Worm (Caenorhabditis elegans) whole organism, L4 larva: Measurements from ENCODE around the gene F56C3.7.
"Not testable (repeated sequence)": the region's sequence is repeated elsewhere in the genome, so short reads cannot be mapped to it uniquely, and the experiment has no call there.

Experiments used
- F26F4.8 ChIP-seq: fragments of 200-800 bp; sonication (Bioruptor generic); conservative IDR thresholded peaks from 2 replicates; pipeline ENCODE4 v1.3.6; 2022; ENCODE audit warnings: missing genetic modification characterization, missing compliant biosample characterization
- F44E2.7 ChIP-seq: fragments of 200-800 bp; sonication (Bioruptor generic); IDR thresholded peaks from 2 replicates; pipeline ENCODE4 v2.1.2; 2022; ENCODE audit warnings: missing genetic modification characterization, missing compliant biosample characterization
- F49E8.2 ChIP-seq: sonication (generic microtip); optimal IDR thresholded peaks from 2 replicates; lab custom pipeline; 2016; ENCODE audit warnings: missing compliant biosample characterization, mild to moderate bottlenecking, missing genetic modification characterization, borderline replicate concordance
- T26A8.4 ChIP-seq: fragments of 200-800 bp; sonication (Bioruptor generic); IDR thresholded peaks from 2 replicates; pipeline ENCODE4 v1.3.6; 2022; ENCODE audit warnings: missing genetic modification characterization, missing compliant biosample characterization
- Y105C5A.15 ChIP-seq: fragments of 200-800 bp; sonication (Bioruptor generic); IDR thresholded peaks from 2 replicates; pipeline ENCODE4 v1.3.6; 2022; ENCODE audit warnings: missing genetic modification characterization, missing compliant biosample characterization
- Y48G9A.11 ChIP-seq: fragments of 200-800 bp; sonication (Bioruptor generic); IDR thresholded peaks from 2 replicates; pipeline ENCODE4 v1.3.6; 2022; ENCODE audit warnings: missing genetic modification reagents, missing genetic modification characterization, missing compliant biosample characterization
- Y75B8A.6 ChIP-seq: fragments of 200-800 bp; sonication (Bioruptor generic); IDR thresholded peaks from 2 replicates; pipeline ENCODE4 v1.3.6; 2022; ENCODE audit warnings: missing genetic modification reagents, missing genetic modification characterization, missing compliant biosample characterization
- ZK337.2 ChIP-seq: fragments of 200-800 bp; sonication (Bioruptor generic); IDR thresholded peaks from 2 replicates; pipeline ENCODE4 v1.3.6; 2022; ENCODE audit warnings: missing genetic modification reagents, missing genetic modification characterization, missing compliant biosample characterization
- arid-1 ChIP-seq: fragments of 200-800 bp; sonication (Bioruptor generic); conservative IDR thresholded peaks from 2 replicates; pipeline ENCODE4 v1.3.6; 2022; ENCODE audit warnings: missing genetic modification reagents, missing genetic modification characterization, missing compliant biosample characterization
- ceh-20 ChIP-seq: fragments of 200-800 bp; sonication (Bioruptor generic); IDR thresholded peaks from 2 replicates; pipeline ENCODE4 v1.3.6; 2022; ENCODE audit warnings: missing genetic modification reagents, missing genetic modification characterization, missing compliant biosample characterization
- ceh-44 ChIP-seq: fragments of 200-800 bp; sonication (Bioruptor generic); IDR thresholded peaks from 2 replicates; pipeline ENCODE4 v1.3.6; 2022; ENCODE audit warnings: missing genetic modification reagents, missing genetic modification characterization, missing compliant biosample characterization
- ctbp-1 ChIP-seq: fragments of 200-800 bp; sonication (Bioruptor generic); IDR thresholded peaks from 2 replicates; pipeline ENCODE4 v1.3.6; 2022; ENCODE audit warnings: missing genetic modification reagents, missing genetic modification characterization, missing compliant biosample characterization
- daf-8 ChIP-seq: fragments of 200-800 bp; sonication (Bioruptor generic); IDR thresholded peaks from 2 replicates; pipeline ENCODE4 v1.3.6; 2022; ENCODE audit warnings: missing genetic modification characterization, missing compliant biosample characterization
- dmd-6 ChIP-seq: fragments of 200-800 bp; sonication (Bioruptor generic); IDR thresholded peaks from 2 replicates; pipeline ENCODE4 v1.3.6; 2022; ENCODE audit warnings: missing genetic modification reagents, missing genetic modification characterization, missing compliant biosample characterization
- dmd-8 ChIP-seq: fragments of 200-800 bp; sonication (Bioruptor generic); IDR thresholded peaks from 2 replicates; pipeline ENCODE4 v1.3.6; 2022; ENCODE audit warnings: missing genetic modification characterization, missing compliant biosample characterization
- dmd-9 ChIP-seq: fragments of 200-800 bp; sonication (Bioruptor generic); IDR thresholded peaks from 2 replicates; pipeline ENCODE4 v1.3.6; 2022; ENCODE audit warnings: missing genetic modification reagents, missing genetic modification characterization, missing compliant biosample characterization
- egl-43 ChIP-seq: fragments of 200-800 bp; sonication (Bioruptor generic); IDR thresholded peaks from 2 replicates; pipeline ENCODE4 v1.3.6; 2022; ENCODE audit warnings: missing genetic modification reagents, missing genetic modification characterization, missing compliant biosample characterization
- lim-7 ChIP-seq: fragments of 200-800 bp; sonication (Bioruptor generic); IDR thresholded peaks from 2 replicates; pipeline ENCODE4 v1.3.6; 2022; ENCODE audit warnings: missing genetic modification characterization, missing compliant biosample characterization
- lin-1 ChIP-seq: fragments of 200-800 bp; sonication (Bioruptor generic); IDR thresholded peaks from 2 replicates; pipeline ENCODE4 v1.3.6; 2022; ENCODE audit warnings: missing genetic modification reagents, missing genetic modification characterization, missing compliant biosample characterization
- lin-29 ChIP-seq: fragments of 200-800 bp; sonication (Bioruptor generic); IDR thresholded peaks from 2 replicates; pipeline ENCODE4 v1.3.6; 2022; ENCODE audit warnings: missing genetic modification reagents, missing genetic modification characterization, missing compliant biosample characterization
- lin-38 ChIP-seq: fragments of 200-800 bp; sonication (Bioruptor generic); IDR thresholded peaks from 2 replicates; pipeline ENCODE4 v1.3.6; 2022; ENCODE audit warnings: missing genetic modification reagents, missing genetic modification characterization, missing compliant biosample characterization
- madf-5 ChIP-seq, 2 experiments: fragments of 200-800 bp; sonication (Bioruptor generic); IDR thresholded peaks; 2 replicates each; pipeline ENCODE4 v1.3.6; 2022; ENCODE audit warnings: missing compliant biosample characterization in 2 of 2, missing genetic modification characterization in 2 of 2
- madf-9 ChIP-seq: fragments of 200-800 bp; sonication (Bioruptor generic); conservative IDR thresholded peaks from 2 replicates; pipeline ENCODE4 v1.3.6; 2022; ENCODE audit warnings: missing genetic modification reagents, missing genetic modification characterization, missing compliant biosample characterization
- mdt-29 ChIP-seq: fragments of 200-800 bp; sonication (Bioruptor generic); IDR thresholded peaks from 2 replicates; pipeline ENCODE4 v1.3.6; 2022; ENCODE audit warnings: missing genetic modification reagents, missing genetic modification characterization, missing compliant biosample characterization
- mep-1 ChIP-seq: fragments of 150-350 bp; sonication (generic microtip); optimal IDR thresholded peaks from 3 replicates; lab custom pipeline; 2014; ENCODE audit warnings: missing biosample characterization, missing genetic modification characterization
- nhr-111 ChIP-seq: fragments of 200-800 bp; sonication (Bioruptor generic); optimal IDR thresholded peaks from 2 replicates; lab custom pipeline; 2018; ENCODE audit warnings: mild to moderate bottlenecking, missing genetic modification characterization, missing compliant biosample characterization
- nhr-41 ChIP-seq: fragments of 200-800 bp; sonication (Bioruptor generic); IDR thresholded peaks from 2 replicates; pipeline ENCODE4 v1.3.6; 2022; ENCODE audit warnings: missing genetic modification reagents, missing genetic modification characterization, missing compliant biosample characterization
- nhr-77 ChIP-seq: fragments of 150-350 bp; optimal IDR thresholded peaks from 2 replicates; lab custom pipeline; 2014; ENCODE audit warnings: missing biosample characterization, missing genetic modification characterization
- pha-4 ChIP-seq, 2 experiments: fragments of 150-350 bp in 1 of 2; fragments of 200-800 bp in 1 of 2; sonication (Bioruptor generic) in 1 of 2; IDR thresholded peaks in 1 of 2; optimal IDR thresholded peaks in 1 of 2; 2 replicates each; pipeline versions ENCODE4 v1.3.6 to Lab custom; 2014 to 2022; ENCODE audit warnings: missing genetic modification characterization in 2 of 2, missing genetic modification reagents in 2 of 2, missing biosample characterization in 1 of 2, missing compliant biosample characterization in 1 of 2
- php-3 ChIP-seq: fragments of 200-800 bp; sonication (Bioruptor generic); IDR thresholded peaks from 2 replicates; pipeline ENCODE4 v1.3.6; 2022; ENCODE audit warnings: missing genetic modification reagents, missing genetic modification characterization, missing compliant biosample characterization
- saeg-2 ChIP-seq: fragments of 200-800 bp; sonication (Bioruptor generic); IDR thresholded peaks from 2 replicates; pipeline ENCODE4 v1.3.6; 2022; ENCODE audit warnings: missing genetic modification reagents, missing genetic modification characterization, missing compliant biosample characterization
- snpc-1.2 ChIP-seq: fragments of 200-800 bp; sonication (Bioruptor generic); IDR thresholded peaks from 2 replicates; pipeline ENCODE4 v1.3.6; 2022; ENCODE audit warnings: missing genetic modification reagents, missing genetic modification characterization, missing compliant biosample characterization
- snpc-4 ChIP-seq: fragments of 150-350 bp; optimal IDR thresholded peaks from 2 replicates; lab custom pipeline; 2014; ENCODE audit warnings: missing biosample characterization, missing genetic modification characterization
- tag-97 ChIP-seq: fragments of 200-800 bp; sonication (Bioruptor generic); IDR thresholded peaks from 2 replicates; pipeline ENCODE4 v1.3.6; 2022; ENCODE audit warnings: missing genetic modification characterization, missing compliant biosample characterization
- tra-1 ChIP-seq: fragments of 200-800 bp; sonication (Bioruptor generic); IDR thresholded peaks from 2 replicates; pipeline ENCODE4 v1.3.6; 2022; ENCODE audit warnings: missing genetic modification reagents, missing genetic modification characterization, missing compliant biosample characterization
- vab-7 ChIP-seq: fragments of 200-800 bp; sonication (Bioruptor generic); IDR thresholded peaks from 2 replicates; pipeline ENCODE4 v1.3.6; 2022; ENCODE audit warnings: missing genetic modification reagents, missing genetic modification characterization, missing compliant biosample characterization
- zag-1 ChIP-seq: fragments of 150-350 bp; optimal IDR thresholded peaks from 2 replicates; lab custom pipeline; 2014; ENCODE audit warnings: missing biosample characterization, missing genetic modification characterization
- zfp-3 ChIP-seq: fragments of 200-800 bp; sonication (Bioruptor generic); conservative IDR thresholded peaks from 2 replicates; pipeline ENCODE4 v1.3.6; 2022; ENCODE audit warnings: missing genetic modification reagents, missing genetic modification characterization, missing compliant biosample characterization
- ztf-7 ChIP-seq: fragments of 150-350 bp; optimal IDR thresholded peaks from 2 replicates; lab custom pipeline; 2014; ENCODE audit warnings: missing biosample characterization, missing genetic modification characterization

F56C3.7 gene

DNA sequence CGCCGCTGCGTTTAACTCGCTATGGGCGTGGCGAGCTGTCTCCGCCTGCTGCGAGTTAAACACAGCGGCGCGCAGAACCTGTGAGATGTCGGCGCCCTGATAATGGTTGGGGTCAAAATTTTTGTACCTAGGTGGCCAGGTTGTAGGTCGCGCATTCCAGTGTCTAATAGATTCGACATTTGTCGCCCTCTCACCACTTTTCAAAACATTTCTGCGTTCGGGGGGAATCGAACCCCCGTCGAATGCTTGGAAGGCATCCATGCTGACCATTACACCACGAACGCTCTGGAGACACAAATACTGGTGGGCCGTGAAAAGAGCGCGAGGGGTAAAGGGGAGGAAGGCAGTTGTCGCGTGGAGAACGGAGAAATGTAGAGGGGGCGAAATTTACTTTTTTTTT, 8.8 kb upstream of the F56C3.7 start (continued):
- TF ChIP-seq nhr-77 (tag; lab: Kevin White, UChicago) (peak; percentile 30), mep-1 (tag; lab: Kevin White, UChicago) (peak; percentile 82), zag-1 (no peak), tra-1 (GFP tag; lab: Robert Waterston, UW) (peak; percentile 67)

ce11 chrX:1375071-1375470, 4.5 kb upstream of the F56C3.7 start:
- peak; percentile 47; the same call in 1 of the 2 replicates for TF ChIP-seq php-3 (GFP tag; lab: Robert Waterston, UW)
- peak; percentile 76; the same call in 1 of the 2 replicates for TF ChIP-seq dmd-9 (GFP tag; lab: Robert Waterston, UW)
- peak; percentile 97 for TF ChIP-seq ceh-44 (GFP tag; lab: Robert Waterston, UW)
- TF ChIP-seq saeg-2 (GFP tag; lab: Robert Waterston, UW) = peak; percentile 51; the same call in 1 of the 2 replicates
- peak; percentile 82; the same call in 1 of the 2 replicates for TF ChIP-seq F44E2.7 (GFP tag; lab: Robert Waterston, UW)
- peak; percentile 96 to 97 for TF ChIP-seq madf-5 (GFP tag; IDR thresholded peaks at IDR 0.05; lab: Robert Waterston, UW)
- peak; percentile 89; the same call in 1 of the 2 replicates for TF ChIP-seq Y75B8A.6 (GFP tag; lab: Robert Waterston, UW)
- TF ChIP-seq F26F4.8 (GFP tag; lab: Robert Waterston, UW) = peak; percentile 82
- TF ChIP-seq ZK337.2 = 0 out of 2 replicates have a peak, but pooled peaks have one; percentile 52
- peak; percentile 92 for TF ChIP-seq tra-1 (GFP tag; lab: Robert Waterston, UW)
- peak; percentile 36; the same call in 1 of the 2 replicates for TF ChIP-seq T26A8.4 (GFP tag; lab: Robert Waterston, UW)
- TF ChIP-seq snpc-1.2 (GFP tag; lab: Robert Waterston, UW) = peak; percentile 97
- peak; percentile 66 for TF ChIP-seq dmd-8 (GFP tag; lab: Robert Waterston, UW)
- peak; percentile 87 for TF ChIP-seq madf-9 (GFP tag; lab: Robert Waterston, UW)
- TF ChIP-seq vab-7 (GFP tag; lab: Robert Waterston, UW) = peak; percentile 91
- TF ChIP-seq ctbp-1 (GFP tag; lab: Robert Waterston, UW) = peak; percentile 92
- TF ChIP-seq Y48G9A.11 (GFP tag; lab: Robert Waterston, UW) = peak; percentile 93
- TF ChIP-seq pha-4 (GFP tag; IDR thresholded peaks at IDR 0.05; lab: Robert Waterston, UW) = peak; percentile 94
- not testable (repeated sequence) for TF ChIP-seq pha-4 (tag; optimal IDR thresholded peaks at IDR 0.05; lab: Kevin White, UChicago)
- TF ChIP-seq tag-97 (GFP tag; lab: Robert Waterston, UW) = peak; percentile 92; the same call in 1 of the 2 replicates
- peak; percentile 62 for TF ChIP-seq dmd-6 (GFP tag; lab: Robert Waterston, UW)
- peak; percentile 97 for TF ChIP-seq lin-1 (GFP tag; lab: Robert Waterston, UW)
- peak; percentile 69 for TF ChIP-seq zfp-3 (GFP tag; lab: Robert Waterston, UW)
- peak; percentile 99 for TF ChIP-seq mdt-29 (GFP tag; lab: Robert Waterston, UW)
- TF ChIP-seq arid-1 (GFP tag; lab: Robert Waterston, UW) = peak; percentile 96
- peak; percentile 72 for TF ChIP-seq lin-38 (GFP tag; lab: Robert Waterston, UW)
- TF ChIP-seq ceh-20 (GFP tag; lab: Robert Waterston, UW) = 0 out of 2 replicates have a peak, but pooled peaks have one; percentile 39
- TF ChIP-seq lim-7 = peak; percentile 79
- peak; percentile 99 for TF ChIP-seq Y105C5A.15 (GFP tag; lab: Robert Waterston, UW)
- peak; percentile 88 for TF ChIP-seq egl-43
- peak; percentile 87; the same call in 1 of the 2 replicates for TF ChIP-seq daf-8
- TF ChIP-seq nhr-41 = peak; percentile 92
- TF ChIP-seq, all 104 proteins: peak for 31; not testable (repeated sequence) for 73

- TF ChIP-seq lin-1 (GFP tag; lab: Robert Waterston, UW) (no peak), nhr-111 (GFP tag; lab: Kevin White, UChicago) (no peak), lin-29 (no peak), F26F4.8 (GFP tag; lab: Robert Waterston, UW) (0 out of 2 replicates have a peak, but pooled peaks have one; percentile 20), snpc-4 (tag; lab: Kevin White, UChicago) (peak; percentile 3), snpc-1.2 (GFP tag; lab: Robert Waterston, UW) (peak; percentile 39; the same call in 1 of the 2 replicates), F49E8.2 (tag; lab: Kevin White, UChicago) (no peak), ztf-7 (no peak), ctbp-1 (GFP tag; lab: Robert Waterston, UW) (no peak)
Measured at ce11 chrX:1372464-1372863, 1.9 kb upstream of the F56C3.7 start.
